Fruit fly (Drosophila melanogaster): Measurements from ENCODE around the gene Ubc4.

DNA sequence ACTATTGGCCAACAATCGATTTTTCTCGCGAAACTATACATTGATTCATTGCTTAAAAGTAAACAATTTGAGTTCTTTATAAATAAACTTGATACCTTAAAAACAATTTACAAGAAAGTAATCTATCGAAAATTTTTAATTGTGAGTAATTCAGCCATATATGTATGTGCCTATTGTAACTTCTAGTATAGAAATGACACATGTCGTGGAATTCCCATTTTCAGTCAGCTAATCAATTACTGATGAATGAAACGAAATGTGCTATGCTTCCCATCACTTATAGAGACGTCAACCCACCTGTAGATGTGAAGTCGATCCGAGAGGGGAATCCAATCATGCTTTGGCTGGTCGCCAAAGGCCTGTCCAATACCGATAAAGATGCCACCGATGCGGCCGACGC, 13.1 kb downstream of the Ubc4 start:
- TF ChIP-seq CTCF (optimal IDR thresholded peaks at IDR 0.05), result no peak
- no peak for TF ChIP-seq CG8478 (optimal IDR thresholded peaks at IDR 0.05)

Measured in S2 (cell line).